Worm (Caenorhabditis elegans) whole organism, young adult: ENCODE results near the gene sre-32.

ENCODE experiments used
- rec-8 ChIP-seq, 2 experiments: sonication (generic microtip); optimal IDR thresholded peaks; 2 replicates each; lab custom pipeline; 2016; ENCODE audit warnings: mild to moderate bottlenecking in 2 of 2, missing genetic modification characterization in 2 of 2, missing genetic modification reagents in 2 of 2, missing genotype in 2 of 2, missing biosample characterization in 1 of 2, missing compliant biosample characterization in 1 of 2, moderate library complexity in 1 of 2
- zfh-2 ChIP-seq: fragments of 200-800 bp; sonication (Bioruptor generic); conservative IDR thresholded peaks from 2 replicates; pipeline ENCODE4 v1.3.6; 2022; ENCODE audit warnings: missing genetic modification reagents, missing genetic modification characterization, missing compliant biosample characterization

ce11 chrII:12480811-12481210 lies 24.3 kb upstream of the sre-32 start, which contains the start of gene arrd-9:
- TF ChIP-seq zfh-2 (GFP tag; lab: Robert Waterston, UW) (no peak), rec-8 (tag; optimal IDR thresholded peaks at IDR 0.05; lab: Kevin White, UChicago) (no peak)
